Worm (Caenorhabditis elegans): ENCODE results near the gene gtl-2.
"Not testable (repeated sequence)": the region's sequence is repeated elsewhere in the genome, so short reads cannot be mapped to it uniquely, and the experiment has no call there.

Gene gtl-2

DNA sequence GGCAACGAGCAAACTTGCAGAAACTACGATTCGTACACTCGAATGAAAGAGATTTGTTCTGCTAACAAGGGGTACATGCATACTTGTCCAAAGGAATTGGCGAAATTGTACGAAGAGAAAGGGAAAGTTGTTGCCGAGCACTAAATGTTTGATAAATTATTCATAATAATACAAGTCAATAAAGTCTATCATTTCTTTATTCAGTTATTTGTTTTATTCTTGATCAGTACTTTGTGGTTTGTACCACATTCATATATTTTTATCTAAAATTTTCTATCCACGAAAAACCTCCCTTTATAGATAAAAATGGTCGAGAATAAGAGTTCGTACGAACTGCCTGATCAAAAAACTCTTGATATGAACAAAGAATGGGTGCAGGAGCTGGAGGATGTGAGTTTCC lies 47.2 kb downstream of the gtl-2 start, which contains the start of gene edg-1:
Gene edg-1, plus strand, starts transcription at position 301 of the 400 bp plus-strand sequence.
- TF ChIP-seq ceh-18 (tag; optimal IDR thresholded peaks at IDR 0.05) (no peak), madf-2 (tag; optimal IDR thresholded peaks at IDR 0.05) (no peak), nhr-232 (tag; optimal IDR thresholded peaks at IDR 0.05) (no peak)

DNA sequence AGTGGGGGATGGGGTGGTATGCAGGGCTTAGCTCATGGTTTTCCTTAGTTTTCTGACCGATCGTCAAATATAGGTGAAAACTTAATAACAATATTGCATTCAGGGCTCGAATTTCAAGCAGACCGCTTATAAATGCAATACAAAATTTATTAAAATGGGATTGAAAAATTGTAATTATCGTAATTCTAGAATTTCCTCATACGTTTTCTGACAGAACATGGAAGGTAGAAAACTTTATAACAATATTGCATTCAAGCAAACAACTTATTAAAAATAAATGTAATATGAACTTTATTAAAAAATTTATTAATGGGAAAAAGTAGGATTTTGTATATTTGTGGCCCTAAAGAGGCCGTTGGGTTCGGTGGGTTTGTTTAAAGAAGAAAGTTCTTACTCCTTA lies 50.4 kb downstream of the gtl-2 start:
- no peak for TF ChIP-seq sdc-2 (tag; optimal IDR thresholded peaks at IDR 0.05)

DNA sequence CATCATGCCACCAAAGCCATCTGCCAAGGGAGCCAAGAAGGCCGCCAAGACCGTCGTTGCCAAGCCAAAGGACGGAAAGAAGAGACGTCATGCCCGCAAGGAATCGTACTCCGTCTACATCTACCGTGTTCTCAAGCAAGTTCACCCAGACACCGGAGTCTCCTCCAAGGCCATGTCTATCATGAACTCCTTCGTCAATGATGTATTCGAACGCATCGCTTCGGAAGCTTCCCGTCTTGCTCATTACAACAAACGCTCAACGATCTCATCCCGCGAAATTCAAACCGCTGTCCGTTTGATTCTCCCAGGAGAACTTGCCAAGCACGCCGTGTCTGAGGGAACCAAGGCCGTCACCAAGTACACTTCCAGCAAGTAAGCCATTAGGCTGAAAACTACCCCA lies 51.5 kb downstream of the gtl-2 start, which contains the start of gene his-48:
Gene his-48, plus strand, starts transcription at position 5 of the 400 bp plus-strand sequence.
- TF ChIP-seq hlh-30 (tag; optimal IDR thresholded peaks at IDR 0.05; ENCODE audit: insufficient read depth); gmeb-2 (tag; optimal IDR thresholded peaks at IDR 0.05); sox-2 (GFP tag; IDR thresholded peaks at IDR 0.05): not testable (repeated sequence)

DNA sequence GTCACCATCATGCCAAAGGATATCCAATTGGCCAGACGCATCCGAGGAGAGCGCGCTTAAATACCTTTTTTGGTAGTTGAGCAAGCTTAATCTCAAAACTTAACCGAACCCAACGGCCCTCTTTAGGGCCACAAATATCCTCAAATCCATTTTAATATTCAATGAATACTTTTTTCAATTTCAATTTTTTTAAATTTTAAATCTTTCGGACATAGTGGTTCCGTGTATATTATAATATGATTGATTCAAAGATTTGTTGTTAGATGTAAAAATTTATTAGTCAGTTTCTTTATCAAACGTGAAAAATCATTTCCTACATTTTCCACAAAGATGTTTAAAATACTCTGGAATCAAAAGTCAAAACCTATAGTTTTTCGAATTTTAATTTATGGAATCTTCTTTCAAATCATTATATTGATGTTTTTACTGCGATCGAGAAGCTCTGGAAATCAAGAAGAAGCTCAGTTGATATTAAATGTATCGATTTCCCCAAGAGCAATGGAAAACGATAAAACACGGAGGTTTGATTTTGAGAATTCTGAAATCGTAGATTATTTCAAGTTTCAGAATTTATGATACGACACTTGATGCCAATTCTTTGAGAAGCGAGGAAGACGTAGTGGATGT lies 53.8 kb downstream of the gtl-2 start, which contains the start of gene B0035.21:
Gene B0035.21, plus strand, starts transcription at position 322 of the 627 bp plus-strand sequence.
- TF ChIP-seq pqm-1 (tag; optimal IDR thresholded peaks at IDR 0.05) (no peak), ets-4 (tag; optimal IDR thresholded peaks at IDR 0.05) (no peak), unc-86 (tag; optimal IDR thresholded peaks at IDR 0.05) (no peak), ceh-34 (tag; optimal IDR thresholded peaks at IDR 0.05) (no peak), unc-3 (GFP tag; conservative IDR thresholded peaks at IDR 0.05) (no peak), unc-3 (tag; optimal IDR thresholded peaks at IDR 0.05) (no peak), dmd-4 (tag; optimal IDR thresholded peaks at IDR 0.05; ENCODE audit: borderline replicate concordance) (no peak), eyg-1 (tag; optimal IDR thresholded peaks at IDR 0.05) (no peak), npax-4 (tag; optimal IDR thresholded peaks at IDR 0.05) (no peak), pha-2 (tag; optimal IDR thresholded peaks at IDR 0.05) (no peak), pax-1 (tag; optimal IDR thresholded peaks at IDR 0.05) (no peak), sox-4 (tag; optimal IDR thresholded peaks at IDR 0.05) (no peak), tbx-2 (tag; optimal IDR thresholded peaks at IDR 0.05) (no peak), che-1 (tag; optimal IDR thresholded peaks at IDR 0.05) (no peak), hlh-13 (GFP tag; optimal IDR thresholded peaks at IDR 0.05) (no peak), ama-1 (optimal IDR thresholded peaks at IDR 0.05) (no peak), ceh-31 (tag; optimal IDR thresholded peaks at IDR 0.05) (no peak), nhr-11 (tag; optimal IDR thresholded peaks at IDR 0.05) (no peak), unc-42 (tag; optimal IDR thresholded peaks at IDR 0.05) (no peak)

DNA sequence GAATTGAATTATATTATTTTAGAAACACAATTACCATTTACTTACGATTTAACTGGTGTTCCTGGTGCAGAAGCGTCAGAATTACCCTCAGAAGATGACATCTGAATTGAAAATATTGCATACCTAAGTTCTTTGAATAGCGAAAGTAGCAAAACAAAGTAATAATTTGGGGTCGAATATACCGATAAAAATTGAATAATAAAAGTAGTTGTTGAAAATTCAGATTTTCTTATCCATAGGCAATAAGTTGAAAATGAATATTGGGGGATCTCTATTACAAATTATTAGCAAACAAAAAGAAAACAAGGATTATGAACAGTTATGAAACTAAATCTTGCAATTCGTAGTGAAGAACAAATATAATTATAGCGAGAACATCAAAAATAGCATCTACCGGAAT lies 56.0 kb downstream of the gtl-2 start, which contains the start of gene leo-1:
Gene leo-1, minus strand, starts transcription at position 101 of the 400 bp plus-strand sequence.
- no peak for TF ChIP-seq tbx-2 (tag; optimal IDR thresholded peaks at IDR 0.05)
- no peak for TF ChIP-seq T23F11.4 (GFP tag; optimal IDR thresholded peaks at IDR 0.05)
- TF ChIP-seq sdc-2 (tag; optimal IDR thresholded peaks at IDR 0.05) = no peak
- no peak for TF ChIP-seq Y22D7AL.16 (tag; optimal IDR thresholded peaks at IDR 0.05)
- no peak for TF ChIP-seq hlh-8 (tag; optimal IDR thresholded peaks at IDR 0.05)
- TF ChIP-seq ceh-34 (tag; optimal IDR thresholded peaks at IDR 0.05) = no peak
- TF ChIP-seq ceh-9 (tag; optimal IDR thresholded peaks at IDR 0.05) = no peak

All from whole organism, late embryonic.